Fruit fly (Drosophila melanogaster) whole organism, prepupa: ENCODE results near the gene JTBR.
A peak's percentile ranks its signal among the peaks of the same experiment; 100 is the strongest.

Source experiments
- CG10631 ChIP-seq: fragments of 200-800 bp; sonication (Bioruptor generic); optimal IDR thresholded peaks from 2 replicates; lab custom pipeline; 2016; ENCODE audit warnings: missing biosample characterization, missing genetic modification characterization
- CG10669 ChIP-seq: fragments of 200-800 bp; sonication (Bioruptor generic); optimal IDR thresholded peaks from 3 replicates; lab custom pipeline; 2018; ENCODE audit warnings: missing biosample characterization, mild to moderate bottlenecking, missing genetic modification characterization, moderate library complexity
- CG11294 ChIP-seq: fragments of 200-800 bp; sonication (Bioruptor generic); IDR thresholded peaks from 2 replicates; pipeline ENCODE4 v1.3.6; 2022; ENCODE audit warnings: missing biosample characterization, missing genetic modification characterization
- CG11902 ChIP-seq: fragments of 200-800 bp; sonication (Bioruptor generic); optimal IDR thresholded peaks from 3 replicates; lab custom pipeline; 2016; ENCODE audit warnings: missing biosample characterization, missing genetic modification characterization
- CG15336 ChIP-seq: fragments of 200-800 bp; sonication (Bioruptor generic); IDR thresholded peaks from 2 replicates; pipeline ENCODE4 v1.3.6; 2022; ENCODE audit warnings: missing biosample characterization, missing genetic modification characterization
- CG1621 ChIP-seq: fragments of 200-800 bp; sonication (Bioruptor generic); optimal IDR thresholded peaks from 3 replicates; lab custom pipeline; 2018; ENCODE audit warnings: missing biosample characterization, mild to moderate bottlenecking, missing genetic modification characterization
- CG16779 ChIP-seq: fragments of 200-800 bp; sonication (Bioruptor generic); optimal IDR thresholded peaks from 3 replicates; lab custom pipeline; 2017; ENCODE audit warnings: missing biosample characterization, mild to moderate bottlenecking, missing genetic modification characterization
- CG32006 ChIP-seq: fragments of 200-800 bp; sonication (Bioruptor generic); optimal IDR thresholded peaks from 3 replicates; lab custom pipeline; 2017; ENCODE audit warnings: missing biosample characterization, mild to moderate bottlenecking, missing genetic modification characterization
- CG3919 ChIP-seq: fragments of 200-800 bp; sonication (Bioruptor generic); optimal IDR thresholded peaks from 3 replicates; lab custom pipeline; 2016; ENCODE audit warnings: missing biosample characterization, missing genetic modification characterization
- CG4318 ChIP-seq: fragments of 200-800 bp; sonication (Bioruptor generic); optimal IDR thresholded peaks from 3 replicates; lab custom pipeline; 2017; ENCODE audit warnings: missing biosample characterization, mild to moderate bottlenecking, missing genetic modification characterization
- CG6163 ChIP-seq: fragments of 200-800 bp; sonication (Bioruptor generic); IDR thresholded peaks from 3 replicates; pipeline ENCODE4 v1.3.6; 2022; ENCODE audit warnings: missing biosample characterization, missing genetic modification characterization
- CG6276 ChIP-seq: fragments of 200-800 bp; sonication (Bioruptor generic); optimal IDR thresholded peaks from 2 replicates; lab custom pipeline; 2017; ENCODE audit warnings: missing biosample characterization, mild to moderate bottlenecking, missing genetic modification characterization
- CG6808 ChIP-seq: fragments of 200-800 bp; sonication (Bioruptor generic); optimal IDR thresholded peaks from 3 replicates; lab custom pipeline; 2017; ENCODE audit warnings: missing biosample characterization, missing genetic modification characterization, mild to moderate bottlenecking, moderate library complexity, missing genetic modification reagents
- CG7368 ChIP-seq: fragments of 200-800 bp; sonication (Bioruptor generic); optimal IDR thresholded peaks from 3 replicates; lab custom pipeline; 2016; ENCODE audit warnings: missing biosample characterization, missing genetic modification characterization
- CG8119 ChIP-seq: fragments of 200-800 bp; sonication (Bioruptor generic); IDR thresholded peaks from 3 replicates; pipeline ENCODE4 v1.3.6; 2022; ENCODE audit warnings: missing biosample characterization, missing genetic modification characterization
- CG8632 ChIP-seq: fragments of 200-800 bp; sonication (Bioruptor generic); optimal IDR thresholded peaks from 3 replicates; lab custom pipeline; 2016; ENCODE audit warnings: missing biosample characterization, missing genetic modification characterization
- CG9139 ChIP-seq: fragments of 200-800 bp; sonication (Bioruptor generic); optimal IDR thresholded peaks from 3 replicates; lab custom pipeline; 2017; ENCODE audit warnings: missing biosample characterization, mild to moderate bottlenecking, missing genetic modification characterization
- Eip75B ChIP-seq: fragments of 200-800 bp; sonication (Bioruptor generic); optimal IDR thresholded peaks from 3 replicates; lab custom pipeline; 2016; ENCODE audit warnings: missing biosample characterization, missing genetic modification characterization
- Eip78C ChIP-seq: fragments of 200-800 bp; sonication (Bioruptor generic); peaks from one replicate; lab custom pipeline; 2016; ENCODE audit warnings: missing biosample characterization, missing genetic modification characterization
- Eip93F ChIP-seq: fragments of 200-800 bp; sonication (Bioruptor generic); optimal IDR thresholded peaks from 2 replicates; lab custom pipeline; 2016; ENCODE audit warnings: missing biosample characterization, mild to moderate bottlenecking, missing genetic modification characterization
- Ets96B ChIP-seq: fragments of 200-800 bp; optimal IDR thresholded peaks from 2 replicates; lab custom pipeline; 2019; ENCODE audit warnings: missing biosample characterization, mild to moderate bottlenecking, missing genetic modification characterization, moderate library complexity
- Gug ChIP-seq: fragments of 200-800 bp; sonication (Bioruptor generic); IDR thresholded peaks from 2 replicates; pipeline ENCODE4 v1.3.6; 2022; ENCODE audit warnings: missing biosample characterization, missing genetic modification characterization
- Hr38 ChIP-seq: sonication (Bioruptor generic); optimal IDR thresholded peaks from 2 replicates; lab custom pipeline; 2016; ENCODE audit warnings: missing biosample characterization, missing genetic modification characterization
- Hr4 ChIP-seq: fragments of 200-800 bp; sonication (Bioruptor generic); optimal IDR thresholded peaks from 3 replicates; lab custom pipeline; 2016; ENCODE audit warnings: missing biosample characterization, missing genetic modification characterization
- Lpt ChIP-seq: fragments of 200-800 bp; sonication (Bioruptor generic); optimal IDR thresholded peaks from 3 replicates; lab custom pipeline; 2016; ENCODE audit warnings: missing biosample characterization, missing genetic modification characterization
- OdsH ChIP-seq: fragments of 200-800 bp; sonication (Bioruptor generic); optimal IDR thresholded peaks from 3 replicates; lab custom pipeline; 2016; ENCODE audit warnings: missing biosample characterization, missing genetic modification characterization
- Smox ChIP-seq: fragments of 200-800 bp; sonication (Bioruptor generic); optimal IDR thresholded peaks from 3 replicates; lab custom pipeline; 2016; ENCODE audit warnings: missing biosample characterization, missing genetic modification characterization
- Sox15 ChIP-seq: fragments of 200-800 bp; sonication (Bioruptor generic); optimal IDR thresholded peaks from 3 replicates; lab custom pipeline; 2016; ENCODE audit warnings: missing biosample characterization, missing genetic modification characterization
- achi ChIP-seq: fragments of 200-800 bp; sonication (Bioruptor generic); optimal IDR thresholded peaks from 3 replicates; lab custom pipeline; 2016; ENCODE audit warnings: missing biosample characterization, missing genetic modification characterization
- acj6 ChIP-seq: fragments of 200-800 bp; sonication (Bioruptor generic); optimal IDR thresholded peaks from 3 replicates; lab custom pipeline; 2016; ENCODE audit warnings: missing biosample characterization, missing genetic modification characterization
- dac ChIP-seq: fragments of 200-800 bp; sonication (Bioruptor generic); optimal IDR thresholded peaks from 2 replicates; lab custom pipeline; 2017; ENCODE audit warnings: missing biosample characterization, mild to moderate bottlenecking, missing genetic modification characterization
- dsx ChIP-seq: fragments of 200-800 bp; optimal IDR thresholded peaks from 3 replicates; lab custom pipeline; 2019; ENCODE audit warnings: missing biosample characterization, mild to moderate bottlenecking, missing genetic modification characterization, moderate library complexity; ENCODE audit not compliant: poor library complexity, severe bottlenecking
- eg ChIP-seq: fragments of 200-800 bp; sonication (Bioruptor generic); IDR thresholded peaks from 3 replicates; pipeline ENCODE4 v1.3.6; 2022; ENCODE audit warnings: missing biosample characterization, missing genetic modification characterization
- esn ChIP-seq: fragments of 200-800 bp; sonication (Bioruptor generic); optimal IDR thresholded peaks from 2 replicates; lab custom pipeline; 2016; ENCODE audit warnings: missing biosample characterization, mild to moderate bottlenecking, missing genetic modification characterization, moderate library complexity
- fd59A ChIP-seq: fragments of 200-800 bp; sonication (Bioruptor generic); optimal IDR thresholded peaks from 2 replicates; lab custom pipeline; 2017; ENCODE audit warnings: missing biosample characterization, mild to moderate bottlenecking, missing genetic modification characterization, missing genetic modification reagents
- fkh ChIP-seq: fragments of 200-800 bp; sonication (Bioruptor generic); optimal IDR thresholded peaks from 3 replicates; lab custom pipeline; 2017; ENCODE audit warnings: missing biosample characterization, mild to moderate bottlenecking, missing genetic modification characterization, moderate library complexity
- lz ChIP-seq: fragments of 200-800 bp; sonication (Bioruptor generic); optimal IDR thresholded peaks from 3 replicates; lab custom pipeline; 2016; ENCODE audit warnings: missing biosample characterization, missing genetic modification characterization
- net ChIP-seq: fragments of 200-800 bp; sonication (Bioruptor generic); optimal IDR thresholded peaks from 3 replicates; lab custom pipeline; 2016; ENCODE audit warnings: missing biosample characterization, missing genetic modification characterization
- pdm3 ChIP-seq: fragments of 200-800 bp; sonication (Bioruptor generic); optimal IDR thresholded peaks from 3 replicates; lab custom pipeline; 2016; ENCODE audit warnings: missing biosample characterization, missing genetic modification characterization
- salr ChIP-seq, 2 experiments: fragments of 200-800 bp; sonication (Bioruptor generic); optimal IDR thresholded peaks; 3 replicates each; lab custom pipeline; 2016 to 2018; ENCODE audit warnings: missing biosample characterization in 2 of 2, missing genetic modification characterization in 2 of 2, mild to moderate bottlenecking in 1 of 2
- spab ChIP-seq: fragments of 200-800 bp; sonication (Bioruptor generic); optimal IDR thresholded peaks from 2 replicates; lab custom pipeline; 2017; ENCODE audit warnings: missing biosample characterization, mild to moderate bottlenecking, missing genetic modification characterization, missing genetic modification reagents
- ss ChIP-seq, 2 experiments: fragments of 200-800 bp; sonication (Bioruptor generic); optimal IDR thresholded peaks; 2 replicates in 1 of 2; 3 replicates in 1 of 2; lab custom pipeline; 2017 to 2018; ENCODE audit warnings: mild to moderate bottlenecking in 2 of 2, missing biosample characterization in 2 of 2, missing genetic modification characterization in 2 of 2, moderate library complexity in 1 of 2
- topi ChIP-seq: fragments of 200-800 bp; sonication (Bioruptor generic); optimal IDR thresholded peaks from 3 replicates; lab custom pipeline; 2016; ENCODE audit warnings: missing biosample characterization, missing genetic modification characterization

JTBR gene

DNA sequence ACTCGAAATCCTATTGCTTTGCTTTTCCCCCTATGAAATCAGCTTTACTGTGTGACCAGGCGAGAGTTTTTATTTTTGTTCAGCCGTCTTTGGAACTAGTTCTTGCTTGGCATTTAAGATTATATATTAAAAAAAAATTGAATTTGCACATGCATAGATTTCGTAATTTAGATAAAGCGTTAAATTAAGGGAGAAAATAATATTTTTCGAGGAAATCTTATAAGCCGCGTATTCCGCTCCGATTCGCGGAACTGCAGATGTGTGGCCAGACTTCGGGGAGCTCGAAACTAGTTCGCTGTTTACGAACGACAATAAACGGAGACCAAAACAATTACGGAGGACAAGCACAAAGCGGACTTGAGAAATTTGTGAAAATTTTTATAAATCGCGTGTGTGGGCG, at the start of gene JTBR, which contains the start of gene CG42676:
Gene JTBR, minus strand, starts transcription at position 55 of the 400 bp plus-strand sequence.
Gene CG42676, plus strand, starts transcription at position 306 of the 400 bp plus-strand sequence.
- TF ChIP-seq dsx (GFP tag; lab: Kevin White, UChicago) (no peak), esn (GFP tag; lab: Kevin White, UChicago) (peak; percentile 32), CG1621 (tag; lab: Kevin White, UChicago) (peak; percentile 66), Hr4 (GFP tag; lab: Kevin White, UChicago) (no peak), Eip78C (no peak), Smox (GFP tag; lab: Kevin White, UChicago) (no peak), salr (GFP tag; optimal IDR thresholded peaks at IDR 0.05; lab: Kevin White, UChicago) (no peak), Ets96B (tag; lab: Kevin White, UChicago) (no peak)
- TF ChIP-seq, all 60 proteins: peak for 2

DNA sequence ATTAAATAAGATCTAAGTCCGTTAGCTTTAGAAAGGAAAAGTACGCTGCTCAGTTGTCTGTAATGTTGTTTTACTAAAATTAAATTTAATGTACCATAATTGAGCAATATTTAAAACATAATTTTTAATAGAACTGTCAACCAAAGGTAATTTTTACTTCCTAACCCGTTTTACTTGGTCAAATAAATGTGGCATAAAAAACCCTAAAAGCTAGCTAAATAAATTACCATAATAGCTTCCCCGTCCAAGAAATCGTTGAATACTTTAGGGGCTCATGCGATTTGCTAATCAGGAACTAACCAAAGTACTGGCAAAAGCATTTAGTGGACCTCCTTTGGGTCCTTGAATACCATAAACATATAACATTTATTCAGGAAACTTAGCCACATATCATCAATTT, 47.8 kb upstream of the JTBR start:
- no peak for TF ChIP-seq Gug
- no peak for TF ChIP-seq fkh (GFP tag; lab: Kevin White, UChicago)
- TF ChIP-seq net (GFP tag; lab: Kevin White, UChicago): no peak
- no peak for TF ChIP-seq CG1621 (tag; lab: Kevin White, UChicago)
- no peak for TF ChIP-seq CG8119 (GFP tag; lab: Robert Waterston, UW)
- no peak for TF ChIP-seq CG10669 (GFP tag; lab: Kevin White, UChicago)
- TF ChIP-seq fd59A: no peak
- TF ChIP-seq Ets96B (tag; lab: Kevin White, UChicago): no peak
- TF ChIP-seq CG10631 (GFP tag; lab: Kevin White, UChicago): no peak
- TF ChIP-seq Eip75B (GFP tag; lab: Kevin White, UChicago): no peak
- no peak for TF ChIP-seq salr (GFP tag; optimal IDR thresholded peaks at IDR 0.05; lab: Kevin White, UChicago)
- TF ChIP-seq dac: no peak
- no peak for TF ChIP-seq CG16779 (tag; lab: Kevin White, UChicago)
- TF ChIP-seq CG3919 (GFP tag; lab: Kevin White, UChicago): no peak
- no peak for TF ChIP-seq Hr4 (GFP tag; lab: Kevin White, UChicago)
- no peak for TF ChIP-seq topi (GFP tag; lab: Kevin White, UChicago)
- TF ChIP-seq Hr38: no peak
- no peak for TF ChIP-seq CG7368 (GFP tag; lab: Kevin White, UChicago)
- no peak for TF ChIP-seq Eip78C
- TF ChIP-seq, all 60 proteins: peak for 0

DNA sequence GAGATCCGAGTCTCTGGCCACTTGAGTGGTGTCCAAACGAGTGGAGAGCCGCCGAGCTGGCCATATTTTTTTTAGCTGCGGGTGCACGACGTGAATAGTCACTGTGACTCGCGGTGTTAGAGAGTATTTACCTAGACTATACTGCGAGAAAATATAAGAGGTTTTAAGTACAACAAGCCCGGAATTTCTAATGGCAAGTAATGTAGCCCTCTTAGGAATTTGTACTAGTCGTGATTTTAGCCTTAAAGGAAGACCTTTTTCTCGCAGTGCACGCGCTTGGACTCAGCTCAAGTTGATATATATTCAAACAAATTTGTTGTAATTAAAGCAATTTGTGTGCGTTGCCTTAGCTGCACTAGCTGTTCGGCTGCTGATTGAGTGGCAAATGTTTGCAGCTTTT, 41.9 kb upstream of the JTBR start:
- TF ChIP-seq lz: no peak
- no peak for TF ChIP-seq topi (GFP tag; lab: Kevin White, UChicago)
- TF ChIP-seq CG6163 (GFP tag; lab: Robert Waterston, UW): peak; percentile 74; the same call in 2 of the 3 replicates
- TF ChIP-seq Hr4 (GFP tag; lab: Kevin White, UChicago): peak; percentile 72
- no peak for TF ChIP-seq CG6808
- TF ChIP-seq Gug: peak; percentile 69
- TF ChIP-seq pdm3: peak; percentile 37
- TF ChIP-seq achi (GFP tag; lab: Kevin White, UChicago): peak; percentile 25
- TF ChIP-seq OdsH (GFP tag; lab: Kevin White, UChicago): peak; percentile 21
- TF ChIP-seq Eip78C: no peak
- no peak for TF ChIP-seq CG11902 (GFP tag; lab: Kevin White, UChicago)
- no peak for TF ChIP-seq CG3919 (GFP tag; lab: Kevin White, UChicago)
- TF ChIP-seq CG4318 (GFP tag; lab: Kevin White, UChicago): peak; percentile 15
- peak; percentile 76 for TF ChIP-seq CG15336 (GFP tag; lab: Robert Waterston, UW)
- TF ChIP-seq ss (GFP tag; optimal IDR thresholded peaks at IDR 0.05; lab: Kevin White, UChicago): no peak
- no peak for TF ChIP-seq spab
- TF ChIP-seq CG11294 (GFP tag; lab: Robert Waterston, UW): peak; percentile 63; the same call in 1 of the 2 replicates
- TF ChIP-seq acj6 (GFP tag; lab: Kevin White, UChicago): no peak
- no peak for TF ChIP-seq CG9139 (GFP tag; lab: Kevin White, UChicago)
- peak in 1 of 2 experiments; percentile 14 for TF ChIP-seq salr (GFP tag; optimal IDR thresholded peaks at IDR 0.05; lab: Kevin White, UChicago)
- TF ChIP-seq Eip93F (GFP tag; lab: Kevin White, UChicago): no peak
- TF ChIP-seq CG16779 (tag; lab: Kevin White, UChicago): no peak
- peak; percentile 44 for TF ChIP-seq dac
- no peak for TF ChIP-seq CG8632
- peak; percentile 47 for TF ChIP-seq Lpt
- no peak for TF ChIP-seq fkh (GFP tag; lab: Kevin White, UChicago)
- peak; percentile 66 for TF ChIP-seq CG6276 (GFP tag; lab: Kevin White, UChicago)
- peak; percentile 78 for TF ChIP-seq CG8119 (GFP tag; lab: Robert Waterston, UW)
- TF ChIP-seq CG32006 (GFP tag; lab: Kevin White, UChicago): peak; percentile 72
- TF ChIP-seq Sox15 (GFP tag; lab: Kevin White, UChicago): no peak
- peak; percentile 1 for TF ChIP-seq Hr38
- peak; percentile 90 for TF ChIP-seq eg (GFP tag; lab: Robert Waterston, UW)
- TF ChIP-seq, all 60 proteins: peak for 17
